Fruit fly (Drosophila melanogaster): ENCODE measurements around the gene ND-B18.
A peak's percentile ranks its signal among the peaks of the same experiment; 100 is the strongest.

The ND-B18 gene

DNA sequence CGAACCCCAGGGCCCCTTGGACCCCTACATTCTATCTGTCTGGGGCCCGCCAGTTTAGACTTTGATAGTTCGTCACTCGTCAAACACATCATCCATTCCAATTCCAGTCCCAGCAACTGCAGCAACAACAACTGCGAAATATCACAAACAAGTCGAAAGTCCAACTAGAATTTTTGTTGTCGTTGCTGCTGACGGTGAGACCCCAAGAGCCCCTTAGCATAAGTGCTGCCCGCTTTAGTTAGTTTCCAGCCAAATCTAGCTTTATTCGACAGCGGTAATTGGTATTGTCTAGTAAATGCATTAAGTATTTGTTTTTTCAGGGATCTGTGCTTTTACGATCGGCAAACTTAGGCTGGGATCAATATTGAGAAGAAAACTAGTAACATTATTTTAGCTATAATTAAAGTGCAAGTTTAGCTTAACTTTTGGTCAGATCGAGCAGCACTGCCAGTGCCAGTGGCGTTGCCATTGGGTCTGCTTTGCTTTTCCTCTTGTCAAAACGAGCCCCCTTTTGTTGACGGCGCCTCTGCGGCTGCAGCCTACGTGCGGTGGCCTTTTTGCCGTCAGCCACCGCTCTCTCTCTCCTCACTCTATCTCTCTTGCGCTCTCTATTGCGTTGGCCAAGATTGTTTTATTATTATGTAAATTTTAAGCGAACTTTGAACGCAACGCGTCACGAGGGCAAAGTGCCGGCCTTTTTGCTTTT lies 11.3 kb downstream of the ND-B18 start (continued):
- TF ChIP-seq net (GFP tag; optimal IDR thresholded peaks at IDR 0.05) (peak; percentile 89), CG4318 (GFP tag; optimal IDR thresholded peaks at IDR 0.05) (peak; percentile 88), CG31627 (GFP tag; optimal IDR thresholded peaks at IDR 0.05) (peak; percentile 79), lz (GFP tag; optimal IDR thresholded peaks at IDR 0.05) (peak; percentile 85), CG11902 (GFP tag; optimal IDR thresholded peaks at IDR 0.05) (peak; percentile 71), CG34406 (GFP tag; optimal IDR thresholded peaks at IDR 0.05) (peak; percentile 78), Smox (GFP tag; optimal IDR thresholded peaks at IDR 0.05) (peak; percentile 74), Eip75B (GFP tag; optimal IDR thresholded peaks at IDR 0.05) (peak; percentile 85), Gug (GFP tag; IDR thresholded peaks at IDR 0.05) (peak; percentile 83), Met (GFP tag; optimal IDR thresholded peaks at IDR 0.05) (peak; percentile 80), salr (GFP tag; optimal IDR thresholded peaks at IDR 0.05) (peak; percentile 68 to 87), Hr4 (GFP tag; optimal IDR thresholded peaks at IDR 0.05) (peak; percentile 88), ss (GFP tag; optimal IDR thresholded peaks at IDR 0.05) (peak; percentile 91 to 93), CG3032 (tag; optimal IDR thresholded peaks at IDR 0.05) (peak; percentile 82), spab (GFP tag; optimal IDR thresholded peaks at IDR 0.05) (peak; percentile 79), CG16779 (tag; optimal IDR thresholded peaks at IDR 0.05) (peak; percentile 85), CG11294 (GFP tag; IDR thresholded peaks at IDR 0.05) (peak; percentile 81), CG1621 (tag; optimal IDR thresholded peaks at IDR 0.05) (peak; percentile 76), CG6792 (GFP tag; optimal IDR thresholded peaks at IDR 0.05) (peak; percentile 84), dsx (GFP tag; optimal IDR thresholded peaks at IDR 0.05; ENCODE audit: poor library complexity, severe bottlenecking) (peak; percentile 76), fd59A (GFP tag; optimal IDR thresholded peaks at IDR 0.05) (peak; percentile 78), vri (GFP tag; optimal IDR thresholded peaks at IDR 0.05) (peak; percentile 81), CG8119 (GFP tag; IDR thresholded peaks at IDR 0.05) (peak; percentile 86; the same call in 2 of the 3 replicates)

dm6 chrX:15075485-15076037 lies 12.0 kb downstream of the ND-B18 start:
- peak; percentile 48 for TF ChIP-seq Blimp-1 (GFP tag; optimal IDR thresholded peaks at IDR 0.05)
- TF ChIP-seq Hr38 (GFP tag; optimal IDR thresholded peaks at IDR 0.05) = no peak
- no peak for TF ChIP-seq Met (GFP tag; optimal IDR thresholded peaks at IDR 0.05)
- TF ChIP-seq Lpt (GFP tag; optimal IDR thresholded peaks at IDR 0.05) = no peak
- no peak for TF ChIP-seq CG8119 (GFP tag; IDR thresholded peaks at IDR 0.05)

DNA sequence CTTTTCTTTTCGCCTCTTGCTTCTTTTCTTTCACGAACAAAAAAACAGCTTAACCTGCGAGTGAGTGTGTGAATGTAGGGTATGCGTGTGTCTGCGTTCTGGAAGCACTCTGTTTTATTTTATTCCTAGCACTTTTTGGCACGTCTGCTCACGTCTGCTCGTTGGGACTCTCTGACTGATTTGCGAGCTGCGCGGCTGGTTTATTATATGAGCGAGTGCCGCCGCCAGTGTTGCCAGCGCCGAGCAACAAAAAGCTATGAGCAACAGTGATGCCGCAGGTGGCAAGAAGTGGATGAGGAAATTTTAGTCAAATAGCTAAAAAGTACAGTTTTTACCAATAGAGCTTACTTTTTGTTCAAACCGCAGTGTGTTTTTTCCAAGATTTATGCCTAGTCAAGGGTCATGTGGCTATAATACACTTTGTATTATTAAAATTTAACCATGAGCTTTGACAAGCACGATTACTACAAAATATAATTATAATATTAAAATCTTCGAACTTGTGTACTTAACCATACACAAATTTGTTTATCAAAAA lies 12.6 kb downstream of the ND-B18 start, which contains the start of gene Lsd-2:
TSS of gene Lsd-2 (minus strand) at position 183 of the 538 bp plus-strand sequence.
- TF ChIP-seq achi (GFP tag; optimal IDR thresholded peaks at IDR 0.05) (no peak), Hr39 (GFP tag; optimal IDR thresholded peaks at IDR 0.05) (no peak), CG10669 (GFP tag; optimal IDR thresholded peaks at IDR 0.05) (peak; percentile 7), esn (GFP tag; optimal IDR thresholded peaks at IDR 0.05) (peak; percentile 25), topi (GFP tag; optimal IDR thresholded peaks at IDR 0.05) (peak; percentile 17), CG8632 (GFP tag; optimal IDR thresholded peaks at IDR 0.05) (no peak), eg (GFP tag; IDR thresholded peaks at IDR 0.05) (peak; percentile 56; the same call in 2 of the 3 replicates), net (GFP tag; optimal IDR thresholded peaks at IDR 0.05) (peak; percentile 37), CG6163 (GFP tag; IDR thresholded peaks at IDR 0.05) (peak; percentile 67; the same call in 2 of the 3 replicates), salr (GFP tag; optimal IDR thresholded peaks at IDR 0.05) (peak in 1 of 2 experiments; percentile 21), vri (GFP tag; optimal IDR thresholded peaks at IDR 0.05) (peak; percentile 70), cyc (GFP tag; optimal IDR thresholded peaks at IDR 0.05) (no peak), CG1621 (tag; optimal IDR thresholded peaks at IDR 0.05) (no peak), Sox14 (GFP tag; optimal IDR thresholded peaks at IDR 0.05) (peak; percentile 63), CG11294 (GFP tag; IDR thresholded peaks at IDR 0.05) (no peak), CG32006 (GFP tag; optimal IDR thresholded peaks at IDR 0.05) (peak; percentile 31), CG6854 (GFP tag; optimal IDR thresholded peaks at IDR 0.05) (peak; percentile 32), CG6792 (GFP tag; optimal IDR thresholded peaks at IDR 0.05) (no peak), lz (GFP tag; optimal IDR thresholded peaks at IDR 0.05) (no peak), Smox (GFP tag; optimal IDR thresholded peaks at IDR 0.05) (no peak), Eip93F (GFP tag; optimal IDR thresholded peaks at IDR 0.05) (no peak), Lpt (GFP tag; optimal IDR thresholded peaks at IDR 0.05) (no peak), Eip78C (GFP tag) (peak; percentile 67), fd59A (GFP tag; optimal IDR thresholded peaks at IDR 0.05) (peak; percentile 9), Gug (GFP tag; IDR thresholded peaks at IDR 0.05) (no peak), dac (GFP tag; optimal IDR thresholded peaks at IDR 0.05) (no peak), dsx (GFP tag; optimal IDR thresholded peaks at IDR 0.05; ENCODE audit: poor library complexity, severe bottlenecking) (peak; percentile 30), pdm3 (GFP tag; optimal IDR thresholded peaks at IDR 0.05) (peak; percentile 13), svp (GFP tag) (peak; percentile 90), CG15336 (GFP tag; IDR thresholded peaks at IDR 0.05) (peak; percentile 59)

Measured in whole organism, prepupa.